Worm (Caenorhabditis elegans) whole organism, late embryonic: ENCODE results near the gene C16C10.1.

ENCODE experiments used
- K02D7.2 ChIP-seq: sonication (generic microtip); optimal IDR thresholded peaks from 2 replicates; lab custom pipeline; 2017; ENCODE audit warnings: mild to moderate bottlenecking, missing genetic modification characterization, missing compliant biosample characterization
- K09A11.1 ChIP-seq: sonication (generic microtip); optimal IDR thresholded peaks from 2 replicates; lab custom pipeline; 2017; ENCODE audit warnings: antibody characterized with exemption, mild to moderate bottlenecking, missing genetic modification characterization, missing compliant biosample characterization; ENCODE audit not compliant: insufficient read depth
- ceh-24 ChIP-seq: sonication (generic microtip); optimal IDR thresholded peaks from 2 replicates; lab custom pipeline; 2016; ENCODE audit warnings: mild to moderate bottlenecking, missing genetic modification characterization, missing compliant biosample characterization
- fax-1 ChIP-seq: sonication (generic microtip); optimal IDR thresholded peaks from 2 replicates; lab custom pipeline; 2016; ENCODE audit warnings: missing genotype, missing genetic modification characterization, missing compliant biosample characterization
- hlh-15 ChIP-seq: sonication (generic microtip); optimal IDR thresholded peaks from 2 replicates; lab custom pipeline; 2016; ENCODE audit warnings: missing genetic modification characterization, missing compliant biosample characterization
- mec-3 ChIP-seq: sonication (generic microtip); optimal IDR thresholded peaks from 2 replicates; lab custom pipeline; 2016; ENCODE audit warnings: borderline replicate concordance, missing genetic modification characterization, missing compliant biosample characterization
- pag-3 ChIP-seq: sonication (generic microtip); optimal IDR thresholded peaks from 2 replicates; lab custom pipeline; 2016; ENCODE audit warnings: missing compliant biosample characterization, missing genetic modification characterization, borderline replicate concordance
- pqm-1 ChIP-seq: sonication (generic microtip); optimal IDR thresholded peaks from 2 replicates; lab custom pipeline; 2016; ENCODE audit warnings: missing genetic modification characterization, missing compliant biosample characterization
- unc-55 ChIP-seq: sonication (generic microtip); optimal IDR thresholded peaks from 2 replicates; lab custom pipeline; 2017; ENCODE audit warnings: missing biosample characterization, missing genetic modification reagents, missing genetic modification characterization
- unc-86 ChIP-seq: sonication (generic microtip); optimal IDR thresholded peaks from 2 replicates; lab custom pipeline; 2016; ENCODE audit warnings: missing genetic modification characterization, missing compliant biosample characterization

DNA sequence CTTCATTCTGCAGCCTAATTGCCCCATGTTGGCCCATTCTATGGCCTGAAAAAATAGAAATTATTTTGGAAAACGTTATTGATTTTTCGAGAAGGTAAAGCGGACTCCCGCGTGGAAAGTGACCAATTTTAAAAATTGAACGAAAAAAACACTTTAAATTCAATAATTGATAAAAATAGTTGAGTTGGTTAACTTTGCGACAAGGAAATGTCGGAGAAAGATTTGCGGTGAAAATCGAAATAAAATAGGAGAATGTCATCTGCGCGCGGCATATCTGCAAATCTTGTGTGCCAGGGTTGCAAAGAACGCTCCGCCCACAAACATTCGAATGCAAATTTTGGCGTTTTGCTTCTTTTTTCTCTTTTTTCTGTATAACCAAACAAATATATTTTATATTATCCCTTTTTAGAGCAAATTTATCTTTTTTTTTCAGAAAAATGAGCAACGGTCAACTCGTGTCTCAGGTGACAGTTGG is 10.3 kb downstream of the C16C10.1 start, which contains the start of the genes rnf-121 and C16C10.4:
- TF ChIP-seq fax-1 (peak; percentile 94), K02D7.2 (tag; lab: Kevin White, UChicago) (peak; percentile 93), K09A11.1 (tag; lab: Kevin White, UChicago) (peak; percentile 96), mec-3 (tag; lab: Kevin White, UChicago) (no peak), pag-3 (tag; lab: Kevin White, UChicago) (peak; percentile 37), unc-86 (tag; lab: Kevin White, UChicago) (peak; percentile 93), ceh-24 (tag; lab: Kevin White, UChicago) (peak; percentile 82), pqm-1 (tag; lab: Kevin White, UChicago) (peak; percentile 51), unc-55 (GFP tag; lab: Kevin White, UChicago) (no peak), hlh-15 (tag; lab: Kevin White, UChicago) (peak; percentile 94)
